Fruit fly (Drosophila melanogaster) whole organism, prepupa: Measurements from ENCODE around the gene CG6126.

Experiments
- Blimp-1 ChIP-seq: fragments of 200-800 bp; sonication (Bioruptor generic); optimal IDR thresholded peaks from 3 replicates; lab custom pipeline; 2017; ENCODE audit warnings: missing biosample characterization, missing genetic modification characterization, mild to moderate bottlenecking, moderate library complexity, missing genetic modification reagents
- CG10631 ChIP-seq: fragments of 200-800 bp; sonication (Bioruptor generic); optimal IDR thresholded peaks from 2 replicates; lab custom pipeline; 2016; ENCODE audit warnings: missing biosample characterization, missing genetic modification characterization
- CG10669 ChIP-seq: fragments of 200-800 bp; sonication (Bioruptor generic); optimal IDR thresholded peaks from 3 replicates; lab custom pipeline; 2018; ENCODE audit warnings: missing biosample characterization, mild to moderate bottlenecking, missing genetic modification characterization, moderate library complexity
- CG11902 ChIP-seq: fragments of 200-800 bp; sonication (Bioruptor generic); optimal IDR thresholded peaks from 3 replicates; lab custom pipeline; 2016; ENCODE audit warnings: missing biosample characterization, missing genetic modification characterization
- CG15336 ChIP-seq: fragments of 200-800 bp; sonication (Bioruptor generic); IDR thresholded peaks from 2 replicates; pipeline ENCODE4 v1.3.6; 2022; ENCODE audit warnings: missing biosample characterization, missing genetic modification characterization
- CG3032 ChIP-seq: fragments of 200-800 bp; optimal IDR thresholded peaks from 2 replicates; lab custom pipeline; 2019; ENCODE audit warnings: missing biosample characterization, mild to moderate bottlenecking, missing genetic modification characterization, moderate library complexity
- CG31627 ChIP-seq: fragments of 200-800 bp; sonication (Bioruptor generic); optimal IDR thresholded peaks from 3 replicates; lab custom pipeline; 2016; ENCODE audit warnings: missing biosample characterization, missing genetic modification characterization
- CG32006 ChIP-seq: fragments of 200-800 bp; sonication (Bioruptor generic); optimal IDR thresholded peaks from 3 replicates; lab custom pipeline; 2017; ENCODE audit warnings: missing biosample characterization, mild to moderate bottlenecking, missing genetic modification characterization
- CG34406 ChIP-seq: fragments of 200-800 bp; sonication (Bioruptor generic); optimal IDR thresholded peaks from 3 replicates; lab custom pipeline; 2016; ENCODE audit warnings: missing biosample characterization, missing genetic modification characterization
- CG3919 ChIP-seq: fragments of 200-800 bp; sonication (Bioruptor generic); optimal IDR thresholded peaks from 3 replicates; lab custom pipeline; 2016; ENCODE audit warnings: missing biosample characterization, missing genetic modification characterization
- CG4318 ChIP-seq: fragments of 200-800 bp; sonication (Bioruptor generic); optimal IDR thresholded peaks from 3 replicates; lab custom pipeline; 2017; ENCODE audit warnings: missing biosample characterization, mild to moderate bottlenecking, missing genetic modification characterization
- CG6276 ChIP-seq: fragments of 200-800 bp; sonication (Bioruptor generic); optimal IDR thresholded peaks from 2 replicates; lab custom pipeline; 2017; ENCODE audit warnings: missing biosample characterization, mild to moderate bottlenecking, missing genetic modification characterization
- CG6808 ChIP-seq: fragments of 200-800 bp; sonication (Bioruptor generic); optimal IDR thresholded peaks from 3 replicates; lab custom pipeline; 2017; ENCODE audit warnings: missing biosample characterization, missing genetic modification characterization, mild to moderate bottlenecking, moderate library complexity, missing genetic modification reagents
- CG6854 ChIP-seq: fragments of 200-800 bp; sonication (Bioruptor generic); optimal IDR thresholded peaks from 2 replicates; lab custom pipeline; 2017; ENCODE audit warnings: missing biosample characterization, mild to moderate bottlenecking, missing genetic modification characterization
- CG7368 ChIP-seq: fragments of 200-800 bp; sonication (Bioruptor generic); optimal IDR thresholded peaks from 3 replicates; lab custom pipeline; 2016; ENCODE audit warnings: missing biosample characterization, missing genetic modification characterization
- CG8319 ChIP-seq: fragments of 200-800 bp; sonication (Bioruptor generic); optimal IDR thresholded peaks from 3 replicates; lab custom pipeline; 2016; ENCODE audit warnings: missing biosample characterization, missing genetic modification characterization
- CG8632 ChIP-seq: fragments of 200-800 bp; sonication (Bioruptor generic); optimal IDR thresholded peaks from 3 replicates; lab custom pipeline; 2016; ENCODE audit warnings: missing biosample characterization, missing genetic modification characterization
- Eip78C ChIP-seq: fragments of 200-800 bp; sonication (Bioruptor generic); peaks from one replicate; lab custom pipeline; 2016; ENCODE audit warnings: missing biosample characterization, missing genetic modification characterization
- Eip93F ChIP-seq: fragments of 200-800 bp; sonication (Bioruptor generic); optimal IDR thresholded peaks from 2 replicates; lab custom pipeline; 2016; ENCODE audit warnings: missing biosample characterization, mild to moderate bottlenecking, missing genetic modification characterization
- Ets21C ChIP-seq: fragments of 200-800 bp; sonication (Bioruptor generic); optimal IDR thresholded peaks from 3 replicates; lab custom pipeline; 2016; ENCODE audit warnings: missing biosample characterization, missing genetic modification characterization
- Ets96B ChIP-seq: fragments of 200-800 bp; optimal IDR thresholded peaks from 2 replicates; lab custom pipeline; 2019; ENCODE audit warnings: missing biosample characterization, mild to moderate bottlenecking, missing genetic modification characterization, moderate library complexity
- Gug ChIP-seq: fragments of 200-800 bp; sonication (Bioruptor generic); IDR thresholded peaks from 2 replicates; pipeline ENCODE4 v1.3.6; 2022; ENCODE audit warnings: missing biosample characterization, missing genetic modification characterization
- Hr38 ChIP-seq: sonication (Bioruptor generic); optimal IDR thresholded peaks from 2 replicates; lab custom pipeline; 2016; ENCODE audit warnings: missing biosample characterization, missing genetic modification characterization
- Hr39 ChIP-seq: fragments of 200-800 bp; sonication (Bioruptor generic); optimal IDR thresholded peaks from 2 replicates; lab custom pipeline; 2016; ENCODE audit warnings: missing biosample characterization, missing genetic modification characterization
- Hr4 ChIP-seq: fragments of 200-800 bp; sonication (Bioruptor generic); optimal IDR thresholded peaks from 3 replicates; lab custom pipeline; 2016; ENCODE audit warnings: missing biosample characterization, missing genetic modification characterization
- Lpt ChIP-seq: fragments of 200-800 bp; sonication (Bioruptor generic); optimal IDR thresholded peaks from 3 replicates; lab custom pipeline; 2016; ENCODE audit warnings: missing biosample characterization, missing genetic modification characterization
- Met ChIP-seq: fragments of 200-800 bp; sonication (Bioruptor generic); optimal IDR thresholded peaks from 3 replicates; lab custom pipeline; 2016; ENCODE audit warnings: missing biosample characterization, missing genetic modification characterization
- OdsH ChIP-seq: fragments of 200-800 bp; sonication (Bioruptor generic); optimal IDR thresholded peaks from 3 replicates; lab custom pipeline; 2016; ENCODE audit warnings: missing biosample characterization, missing genetic modification characterization
- Smox ChIP-seq: fragments of 200-800 bp; sonication (Bioruptor generic); optimal IDR thresholded peaks from 3 replicates; lab custom pipeline; 2016; ENCODE audit warnings: missing biosample characterization, missing genetic modification characterization
- Sox102F ChIP-seq: fragments of 200-800 bp; sonication (Bioruptor generic); optimal IDR thresholded peaks from 2 replicates; lab custom pipeline; 2016; ENCODE audit warnings: missing biosample characterization, mild to moderate bottlenecking, missing genetic modification characterization
- Sox14 ChIP-seq: fragments of 200-800 bp; sonication (Bioruptor generic); optimal IDR thresholded peaks from 3 replicates; lab custom pipeline; 2016; ENCODE audit warnings: missing biosample characterization, missing genetic modification characterization
- achi ChIP-seq: fragments of 200-800 bp; sonication (Bioruptor generic); optimal IDR thresholded peaks from 3 replicates; lab custom pipeline; 2016; ENCODE audit warnings: missing biosample characterization, missing genetic modification characterization
- acj6 ChIP-seq: fragments of 200-800 bp; sonication (Bioruptor generic); optimal IDR thresholded peaks from 3 replicates; lab custom pipeline; 2016; ENCODE audit warnings: missing biosample characterization, missing genetic modification characterization
- cyc ChIP-seq: fragments of 200-800 bp; sonication (Bioruptor generic); optimal IDR thresholded peaks from 3 replicates; lab custom pipeline; 2016; ENCODE audit warnings: missing biosample characterization, missing genetic modification characterization
- esn ChIP-seq: fragments of 200-800 bp; sonication (Bioruptor generic); optimal IDR thresholded peaks from 2 replicates; lab custom pipeline; 2016; ENCODE audit warnings: missing biosample characterization, mild to moderate bottlenecking, missing genetic modification characterization, moderate library complexity
- fd59A ChIP-seq: fragments of 200-800 bp; sonication (Bioruptor generic); optimal IDR thresholded peaks from 2 replicates; lab custom pipeline; 2017; ENCODE audit warnings: missing biosample characterization, mild to moderate bottlenecking, missing genetic modification characterization, missing genetic modification reagents
- fkh ChIP-seq: fragments of 200-800 bp; sonication (Bioruptor generic); optimal IDR thresholded peaks from 3 replicates; lab custom pipeline; 2017; ENCODE audit warnings: missing biosample characterization, mild to moderate bottlenecking, missing genetic modification characterization, moderate library complexity
- lz ChIP-seq: fragments of 200-800 bp; sonication (Bioruptor generic); optimal IDR thresholded peaks from 3 replicates; lab custom pipeline; 2016; ENCODE audit warnings: missing biosample characterization, missing genetic modification characterization
- net ChIP-seq: fragments of 200-800 bp; sonication (Bioruptor generic); optimal IDR thresholded peaks from 3 replicates; lab custom pipeline; 2016; ENCODE audit warnings: missing biosample characterization, missing genetic modification characterization
- pdm3 ChIP-seq: fragments of 200-800 bp; sonication (Bioruptor generic); optimal IDR thresholded peaks from 3 replicates; lab custom pipeline; 2016; ENCODE audit warnings: missing biosample characterization, missing genetic modification characterization
- salr ChIP-seq, 2 experiments: fragments of 200-800 bp; sonication (Bioruptor generic); optimal IDR thresholded peaks; 3 replicates each; lab custom pipeline; 2016 to 2018; ENCODE audit warnings: missing biosample characterization in 2 of 2, missing genetic modification characterization in 2 of 2, mild to moderate bottlenecking in 1 of 2
- spab ChIP-seq: fragments of 200-800 bp; sonication (Bioruptor generic); optimal IDR thresholded peaks from 2 replicates; lab custom pipeline; 2017; ENCODE audit warnings: missing biosample characterization, mild to moderate bottlenecking, missing genetic modification characterization, missing genetic modification reagents
- svp ChIP-seq: fragments of 200-800 bp; sonication (Bioruptor generic); peaks from one replicate; lab custom pipeline; 2016; ENCODE audit warnings: missing biosample characterization, missing genetic modification characterization
- topi ChIP-seq: fragments of 200-800 bp; sonication (Bioruptor generic); optimal IDR thresholded peaks from 3 replicates; lab custom pipeline; 2016; ENCODE audit warnings: missing biosample characterization, missing genetic modification characterization

CG6126 gene

DNA sequence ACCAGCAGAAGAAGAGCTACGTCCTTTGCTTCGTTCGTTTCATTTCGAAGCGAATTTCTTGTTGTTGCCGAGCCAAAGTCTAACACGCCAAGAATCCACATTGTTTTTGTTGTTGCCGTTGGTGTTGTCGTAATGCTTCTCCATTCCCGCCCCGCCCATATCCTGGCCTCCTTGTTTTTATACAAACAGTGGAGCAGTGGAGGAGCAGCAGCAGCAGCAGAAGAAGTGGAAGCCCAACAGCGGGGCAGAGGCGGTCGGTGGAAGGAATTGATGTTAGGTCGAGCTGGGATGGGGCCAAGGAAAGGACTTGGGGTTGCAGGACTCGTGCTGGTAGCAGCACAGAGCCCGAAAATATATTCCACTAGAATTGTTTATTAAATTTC lies 12.4 kb upstream of the CG6126 start:
- TF ChIP-seq CG34406 (GFP tag; lab: Kevin White, UChicago) (no peak), CG6808 (GFP tag; lab: Kevin White, UChicago) (no peak)

- TF ChIP-seq CG32006 (peak; percentile 59), CG3919 (GFP tag; lab: Kevin White, UChicago) (peak; percentile 1), svp (peak; percentile 73), CG10669 (GFP tag; lab: Kevin White, UChicago) (peak; percentile 23), CG7368 (GFP tag; lab: Kevin White, UChicago) (no peak), CG8319 (GFP tag; lab: Kevin White, UChicago) (no peak), CG31627 (GFP tag; lab: Kevin White, UChicago) (peak; percentile 2), CG6854 (GFP tag; lab: Kevin White, UChicago) (no peak), lz (GFP tag; lab: Kevin White, UChicago) (peak; percentile 15), CG6808 (GFP tag; lab: Kevin White, UChicago) (peak; percentile 29), CG6276 (peak; percentile 19), OdsH (peak; percentile 47), fkh (GFP tag; lab: Kevin White, UChicago) (no peak), Sox102F (GFP tag; lab: Kevin White, UChicago) (peak; percentile 4), Hr4 (GFP tag; lab: Kevin White, UChicago) (peak; percentile 31), CG8632 (GFP tag; lab: Kevin White, UChicago) (no peak), CG10631 (GFP tag; lab: Kevin White, UChicago) (peak; percentile 31), net (GFP tag; lab: Kevin White, UChicago) (peak; percentile 21), Smox (GFP tag; lab: Kevin White, UChicago) (peak; percentile 18), Eip93F (GFP tag; lab: Kevin White, UChicago) (no peak), cyc (GFP tag; lab: Kevin White, UChicago) (peak; percentile 17), Ets21C (GFP tag; lab: Kevin White, UChicago) (no peak), Lpt (GFP tag; lab: Kevin White, UChicago) (no peak), topi (peak; percentile 31), CG4318 (GFP tag; lab: Kevin White, UChicago) (peak; percentile 32), salr (GFP tag; optimal IDR thresholded peaks at IDR 0.05; lab: Kevin White, UChicago) (peak in 1 of 2 experiments; percentile 41), Met (GFP tag; lab: Kevin White, UChicago) (peak; percentile 24), Sox14 (GFP tag; lab: Kevin White, UChicago) (peak; percentile 5), spab (peak; percentile 21), esn (GFP tag; lab: Kevin White, UChicago) (peak; percentile 51), Hr39 (GFP tag; lab: Kevin White, UChicago) (peak; percentile 24), pdm3 (GFP tag; lab: Kevin White, UChicago) (peak; percentile 24), Eip78C (GFP tag; lab: Kevin White, UChicago) (peak; percentile 83), CG3032 (tag; lab: Kevin White, UChicago) (peak; percentile 36), Ets96B (peak; percentile 27)
These were observed 11.8 kb upstream of the CG6126 start for dm6 chr3R:16214474-16215318.

DNA sequence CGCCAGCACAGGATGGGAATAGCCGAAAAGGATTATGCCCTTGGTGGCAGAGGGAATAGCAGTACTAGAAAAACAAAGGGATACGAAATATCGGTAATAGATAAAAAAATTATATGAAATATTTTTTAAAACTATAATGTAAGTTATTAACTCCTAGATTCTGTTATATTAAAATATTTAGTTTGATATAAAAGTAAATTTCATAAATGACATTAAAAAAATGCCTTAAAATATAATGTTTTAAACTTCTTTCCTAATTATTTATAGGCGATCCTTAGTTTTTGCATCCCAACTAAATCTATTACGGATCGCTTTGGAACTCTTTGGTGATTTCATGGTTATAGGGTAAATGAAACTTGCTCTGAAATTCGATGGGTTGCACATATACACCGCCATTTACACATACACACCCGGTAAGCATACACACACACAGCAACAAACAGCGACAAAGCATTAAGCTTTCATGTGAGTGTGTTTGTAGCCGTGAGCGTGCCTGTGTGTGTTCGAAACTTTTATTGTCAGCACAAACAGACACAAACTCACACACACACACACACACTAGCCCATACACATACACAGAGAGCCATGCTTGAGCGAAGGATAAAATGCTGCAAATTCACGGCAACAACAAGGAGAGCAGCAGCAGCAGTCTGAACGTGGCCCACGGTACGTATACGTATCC lies 11.1 kb upstream of the CG6126 start:
- TF ChIP-seq fd59A (GFP tag; lab: Kevin White, UChicago) (no peak), Blimp-1 (no peak), Sox14 (GFP tag; lab: Kevin White, UChicago) (no peak), CG15336 (GFP tag; lab: Robert Waterston, UW) (no peak), CG10669 (GFP tag; lab: Kevin White, UChicago) (no peak), CG4318 (GFP tag; lab: Kevin White, UChicago) (peak; percentile 32), Gug (no peak), Eip93F (GFP tag; lab: Kevin White, UChicago) (no peak), CG7368 (GFP tag; lab: Kevin White, UChicago) (no peak), Eip78C (GFP tag; lab: Kevin White, UChicago) (peak; percentile 66), CG3032 (tag; lab: Kevin White, UChicago) (no peak), achi (no peak), topi (no peak), OdsH (peak; percentile 32), CG8632 (GFP tag; lab: Kevin White, UChicago) (no peak), Ets96B (peak; percentile 30), CG6854 (GFP tag; lab: Kevin White, UChicago) (peak; percentile 36), acj6 (GFP tag; lab: Kevin White, UChicago) (no peak), Hr38 (GFP tag; lab: Kevin White, UChicago) (no peak), CG11902 (GFP tag; lab: Kevin White, UChicago) (no peak), CG32006 (peak; percentile 45), CG3919 (GFP tag; lab: Kevin White, UChicago) (no peak)
